Worm (Caenorhabditis elegans) whole organism, young adult: ENCODE results near the gene ufd-2.
A peak's percentile ranks its signal among the peaks of the same experiment; 100 is the strongest.

ENCODE experiments used
- B0035.1 ChIP-seq: sonication (generic microtip); optimal IDR thresholded peaks from 2 replicates; lab custom pipeline; 2016; ENCODE audit warnings: missing genetic modification characterization, mild to moderate bottlenecking, missing compliant biosample characterization, missing genotype, missing genetic modification reagents
- B0336.3 ChIP-seq: fragments of 200-800 bp; sonication (Bioruptor generic); IDR thresholded peaks from 2 replicates; pipeline ENCODE4 v1.3.6; 2022; ENCODE audit warnings: missing genetic modification characterization, missing compliant biosample characterization
- F39B2.1 ChIP-seq: fragments of 200-800 bp; sonication (Bioruptor generic); IDR thresholded peaks from 2 replicates; pipeline ENCODE4 v1.3.6; 2022; ENCODE audit warnings: missing genetic modification reagents, missing genetic modification characterization, missing compliant biosample characterization
- F49E8.2 ChIP-seq: sonication (generic microtip); optimal IDR thresholded peaks from 3 replicates; lab custom pipeline; 2017; ENCODE audit warnings: missing genetic modification characterization, mild to moderate bottlenecking, missing compliant biosample characterization, antibody characterized with exemption, moderate library complexity; ENCODE audit not compliant: insufficient read depth
- F52B5.7 ChIP-seq: sonication (generic microtip); optimal IDR thresholded peaks from 2 replicates; lab custom pipeline; 2016; ENCODE audit warnings: mild to moderate bottlenecking, missing genetic modification characterization, missing compliant biosample characterization
- F57A8.1 ChIP-seq: fragments of 200-800 bp; sonication (Bioruptor generic); optimal IDR thresholded peaks from 2 replicates; lab custom pipeline; 2018; ENCODE audit warnings: mild to moderate bottlenecking, missing genetic modification characterization, moderate library complexity, missing compliant biosample characterization
- F57C9.4 ChIP-seq: sonication (generic microtip); optimal IDR thresholded peaks from 2 replicates; lab custom pipeline; 2017; ENCODE audit warnings: mild to moderate bottlenecking, missing genetic modification characterization, missing compliant biosample characterization
- T07F8.4 ChIP-seq: sonication (generic microtip); optimal IDR thresholded peaks from 2 replicates; lab custom pipeline; 2016; ENCODE audit warnings: mild to moderate bottlenecking, missing genetic modification characterization, moderate library complexity, missing compliant biosample characterization
- T26A5.8 ChIP-seq: sonication (generic microtip); optimal IDR thresholded peaks from 2 replicates; lab custom pipeline; 2016; ENCODE audit warnings: missing genetic modification characterization, missing compliant biosample characterization
- Y67H2A.10 ChIP-seq: fragments of 200-800 bp; sonication (Bioruptor generic); conservative IDR thresholded peaks from 2 replicates; pipeline ENCODE4 v1.3.6; 2022; ENCODE audit warnings: missing genetic modification reagents, missing genetic modification characterization, missing compliant biosample characterization
- ama-1 ChIP-seq, 3 experiments: fragments of 150-350 bp in 1 of 3; sonication (generic microtip) in 2 of 3; optimal IDR thresholded peaks; 2 replicates each; lab custom pipeline; 2014 to 2018; ENCODE audit warnings: missing biosample characterization in 2 of 3, missing genetic modification characterization in 2 of 3, missing genetic modification reagents in 2 of 3
- athp-1 ChIP-seq: sonication (generic microtip); optimal IDR thresholded peaks from 2 replicates; lab custom pipeline; 2017; ENCODE audit warnings: mild to moderate bottlenecking, missing genetic modification characterization, missing compliant biosample characterization
- attf-5 ChIP-seq: fragments of 200-800 bp; sonication (Bioruptor generic); optimal IDR thresholded peaks from 2 replicates; lab custom pipeline; 2018; ENCODE audit warnings: mild to moderate bottlenecking, missing genetic modification characterization, missing compliant biosample characterization
- attf-6 ChIP-seq: fragments of 200-800 bp; sonication (Bioruptor generic); IDR thresholded peaks from 2 replicates; pipeline ENCODE4 v1.3.6; 2022; ENCODE audit warnings: missing genetic modification reagents, missing genetic modification characterization, missing compliant biosample characterization
- bed-2 ChIP-seq: fragments of 200-800 bp; sonication (Bioruptor generic); IDR thresholded peaks from 2 replicates; pipeline ENCODE4 v1.3.6; 2022; ENCODE audit warnings: missing genetic modification reagents, missing genetic modification characterization, missing compliant biosample characterization
- cebp-1 ChIP-seq, 2 experiments: fragments of 200-800 bp in 1 of 2; sonication (Bioruptor generic) in 1 of 2; sonication (generic microtip) in 1 of 2; IDR thresholded peaks in 1 of 2; optimal IDR thresholded peaks in 1 of 2; 2 replicates each; pipeline versions ENCODE4 v1.3.6 to Lab custom; 2017 to 2022; ENCODE audit warnings: missing compliant biosample characterization in 2 of 2, missing genetic modification characterization in 2 of 2, mild to moderate bottlenecking in 1 of 2, missing genetic modification reagents in 1 of 2, moderate library complexity in 1 of 2
- ceh-27 ChIP-seq: fragments of 200-800 bp; sonication (Bioruptor generic); optimal IDR thresholded peaks from 2 replicates; lab custom pipeline; 2018; ENCODE audit warnings: mild to moderate bottlenecking, missing genetic modification characterization, moderate library complexity, missing compliant biosample characterization
- ceh-40 ChIP-seq: fragments of 200-800 bp; sonication (Bioruptor generic); IDR thresholded peaks from 2 replicates; pipeline ENCODE4 v1.3.6; 2022; ENCODE audit warnings: missing genetic modification characterization, missing compliant biosample characterization
- ceh-91 ChIP-seq: fragments of 200-800 bp; sonication (Bioruptor generic); IDR thresholded peaks from 2 replicates; pipeline ENCODE4 v1.3.6; 2022; ENCODE audit warnings: missing genetic modification reagents, missing genetic modification characterization, missing compliant biosample characterization
- die-1 ChIP-seq: sonication (generic microtip); optimal IDR thresholded peaks from 2 replicates; lab custom pipeline; 2016; ENCODE audit warnings: missing genotype, mild to moderate bottlenecking, missing genetic modification characterization, missing compliant biosample characterization
- egl-18 ChIP-seq: fragments of 200-800 bp; sonication (Bioruptor generic); IDR thresholded peaks from 2 replicates; pipeline ENCODE4 v1.3.6; 2022; ENCODE audit warnings: missing genetic modification reagents, missing genetic modification characterization, missing compliant biosample characterization
- hlh-12 ChIP-seq: sonication (generic microtip); optimal IDR thresholded peaks from 2 replicates; lab custom pipeline; 2016; ENCODE audit warnings: missing genetic modification characterization, missing compliant biosample characterization
- hmg-20 ChIP-seq: fragments of 200-800 bp; sonication (Bioruptor generic); IDR thresholded peaks from 2 replicates; pipeline ENCODE4 v1.3.6; 2022; ENCODE audit warnings: missing genetic modification reagents, missing genetic modification characterization, missing compliant biosample characterization
- hrde-1 ChIP-seq: sonication (generic microtip); optimal IDR thresholded peaks from 2 replicates; lab custom pipeline; 2016; ENCODE audit warnings: missing genetic modification characterization, mild to moderate bottlenecking, missing compliant biosample characterization, moderate library complexity, missing genotype, missing genetic modification reagents, borderline replicate concordance
- let-526 ChIP-seq: fragments of 200-800 bp; sonication (Bioruptor generic); IDR thresholded peaks from 2 replicates; pipeline ENCODE4 v1.3.6; 2022; ENCODE audit warnings: missing genetic modification reagents, missing genetic modification characterization, missing compliant biosample characterization
- let-607 ChIP-seq, 2 experiments: fragments of 200-800 bp in 1 of 2; sonication (Bioruptor generic) in 1 of 2; sonication (generic microtip) in 1 of 2; optimal IDR thresholded peaks; 2 replicates each; lab custom pipeline; 2016 to 2018; ENCODE audit warnings: mild to moderate bottlenecking in 2 of 2, missing compliant biosample characterization in 2 of 2, missing genetic modification characterization in 2 of 2, moderate library complexity in 2 of 2, missing genotype in 1 of 2
- lin-54 ChIP-seq: fragments of 200-800 bp; sonication (Bioruptor generic); optimal IDR thresholded peaks from 2 replicates; lab custom pipeline; 2018; ENCODE audit warnings: mild to moderate bottlenecking, missing genetic modification characterization, missing compliant biosample characterization
- lsl-1 ChIP-seq: fragments of 200-800 bp; sonication (Bioruptor generic); optimal IDR thresholded peaks from 2 replicates; lab custom pipeline; 2018; ENCODE audit warnings: mild to moderate bottlenecking, missing genetic modification characterization, moderate library complexity, missing compliant biosample characterization
- mcd-1 ChIP-seq: fragments of 200-800 bp; sonication (Bioruptor generic); IDR thresholded peaks from 2 replicates; pipeline ENCODE4 v1.3.6; 2022; ENCODE audit warnings: missing genetic modification reagents, missing genetic modification characterization, missing compliant biosample characterization
- mes-4 ChIP-seq: sonication (generic microtip); optimal IDR thresholded peaks from 2 replicates; lab custom pipeline; 2016; ENCODE audit warnings: missing genotype, missing genetic modification characterization, missing compliant biosample characterization
- nfya-1 ChIP-seq: sonication (generic microtip); optimal IDR thresholded peaks from 2 replicates; lab custom pipeline; 2017; ENCODE audit warnings: antibody characterized with exemption, missing compliant biosample characterization, missing genetic modification characterization, borderline replicate concordance; ENCODE audit not compliant: insufficient read depth
- nhr-120 ChIP-seq: fragments of 200-800 bp; sonication (Bioruptor generic); IDR thresholded peaks from 2 replicates; pipeline ENCODE4 v1.3.6; 2022; ENCODE audit warnings: missing genetic modification characterization, missing compliant biosample characterization
- nhr-179 ChIP-seq: sonication (generic microtip); optimal IDR thresholded peaks from 2 replicates; lab custom pipeline; 2016; ENCODE audit warnings: mild to moderate bottlenecking, missing genetic modification characterization, missing compliant biosample characterization
- nhr-27 ChIP-seq: fragments of 200-800 bp; sonication (Bioruptor generic); optimal IDR thresholded peaks from 2 replicates; lab custom pipeline; 2018; ENCODE audit warnings: mild to moderate bottlenecking, missing genetic modification characterization, moderate library complexity, missing compliant biosample characterization
- nhr-80 ChIP-seq: sonication (generic microtip); optimal IDR thresholded peaks from 2 replicates; lab custom pipeline; 2016; ENCODE audit warnings: missing genetic modification characterization, missing compliant biosample characterization
- rcor-1 ChIP-seq: fragments of 200-800 bp; sonication (Bioruptor generic); IDR thresholded peaks from 2 replicates; pipeline ENCODE4 v1.3.6; 2022; ENCODE audit warnings: missing genetic modification reagents, missing genetic modification characterization, missing compliant biosample characterization
- rec-8 ChIP-seq, 2 experiments: sonication (generic microtip); optimal IDR thresholded peaks; 2 replicates each; lab custom pipeline; 2016; ENCODE audit warnings: mild to moderate bottlenecking in 2 of 2, missing genetic modification characterization in 2 of 2, missing genetic modification reagents in 2 of 2, missing genotype in 2 of 2, missing biosample characterization in 1 of 2, missing compliant biosample characterization in 1 of 2, moderate library complexity in 1 of 2
- repo-1 ChIP-seq: sonication (generic microtip); optimal IDR thresholded peaks from 2 replicates; lab custom pipeline; 2017; ENCODE audit warnings: mild to moderate bottlenecking, missing genetic modification characterization, missing compliant biosample characterization
- snpc-3.4 ChIP-seq: sonication (generic microtip); optimal IDR thresholded peaks from 2 replicates; lab custom pipeline; 2017; ENCODE audit warnings: missing genetic modification characterization, mild to moderate bottlenecking, missing compliant biosample characterization, antibody characterized with exemption, moderate library complexity, missing genotype, missing genetic modification reagents
- somi-1 ChIP-seq: fragments of 200-800 bp; sonication (Bioruptor generic); optimal IDR thresholded peaks from 2 replicates; lab custom pipeline; 2018; ENCODE audit warnings: mild to moderate bottlenecking, missing genetic modification characterization, missing compliant biosample characterization
- sptf-2 ChIP-seq: fragments of 200-800 bp; sonication (Bioruptor generic); optimal IDR thresholded peaks from 2 replicates; lab custom pipeline; 2018; ENCODE audit warnings: mild to moderate bottlenecking, missing genetic modification characterization, missing compliant biosample characterization
- tbp1 ChIP-seq: fragments of 200-800 bp; sonication (Bioruptor generic); optimal IDR thresholded peaks from 2 replicates; lab custom pipeline; 2018; ENCODE audit warnings: mild to moderate bottlenecking, missing genetic modification characterization, missing compliant biosample characterization
- ztf-18 ChIP-seq: sonication (generic microtip); optimal IDR thresholded peaks from 2 replicates; lab custom pipeline; 2016; ENCODE audit warnings: missing genotype, mild to moderate bottlenecking, missing genetic modification characterization, missing compliant biosample characterization
- ztf-25 ChIP-seq: fragments of 200-800 bp; sonication (Bioruptor generic); IDR thresholded peaks from 2 replicates; pipeline ENCODE4 v1.3.6; 2022; ENCODE audit warnings: missing genetic modification reagents, missing genetic modification characterization, missing compliant biosample characterization
- ztf-6 ChIP-seq: fragments of 200-800 bp; sonication (Bioruptor generic); IDR thresholded peaks from 2 replicates; pipeline ENCODE4 v1.3.6; 2022; ENCODE audit warnings: missing genetic modification reagents, missing genetic modification characterization, missing compliant biosample characterization

Gene ufd-2

DNA sequence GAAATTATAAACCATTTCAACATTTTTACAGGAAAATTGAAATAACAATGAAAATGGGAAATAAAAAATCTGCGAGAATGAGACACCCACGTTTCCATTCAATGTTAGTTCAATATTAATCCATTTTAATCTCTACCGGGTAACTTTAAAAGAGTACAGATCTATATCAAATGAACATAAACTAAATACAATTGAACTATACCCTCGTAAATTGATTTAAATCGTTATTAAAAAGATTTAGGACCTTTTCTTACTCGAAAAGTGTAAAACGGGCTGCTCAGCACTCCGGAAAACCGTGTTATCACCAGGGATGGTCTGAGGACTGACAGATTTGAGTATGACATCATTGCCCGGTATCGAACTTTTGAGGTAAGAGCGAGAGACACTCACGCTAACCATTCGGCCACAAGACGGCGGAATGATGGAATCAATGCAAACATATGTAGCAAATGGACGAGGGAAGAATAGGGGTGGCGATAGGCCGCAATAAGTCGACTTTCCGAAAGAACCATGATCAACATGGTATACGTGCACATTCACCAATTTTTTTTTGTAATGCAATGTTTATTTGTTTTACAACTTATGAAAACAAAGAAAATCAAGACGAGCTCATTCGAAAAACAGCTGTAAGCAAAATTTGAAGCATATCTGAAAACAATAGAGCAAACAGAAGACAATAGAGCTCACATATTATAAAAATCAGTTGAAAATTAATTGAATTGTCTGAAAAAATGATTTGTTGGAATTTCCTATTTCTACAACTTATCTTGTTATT is 44.6 kb downstream of the ufd-2 start, which contains the start of the genes chst-1 and C41C4.9 (continued):
- no peak for TF ChIP-seq lsl-1 (GFP tag; lab: Kevin White, UChicago)
- TF ChIP-seq hlh-12 (tag; lab: Kevin White, UChicago) = peak; percentile 68
- peak; percentile 67 for TF ChIP-seq nhr-179 (tag; lab: Kevin White, UChicago)
- no peak for TF ChIP-seq nfya-1 (tag; lab: Kevin White, UChicago)
- TF ChIP-seq hmg-20 (GFP tag; lab: Robert Waterston, UW) = peak; percentile 75
- no peak; the same call in 1 of the 2 replicates for TF ChIP-seq B0336.3
- TF ChIP-seq T26A5.8 (tag; lab: Kevin White, UChicago) = peak; percentile 96
- peak; percentile 58; the same call in 1 of the 2 replicates for TF ChIP-seq F39B2.1
- peak; percentile 78 for TF ChIP-seq repo-1 (tag; lab: Kevin White, UChicago)
- peak; percentile 96 for TF ChIP-seq tbp1
- TF ChIP-seq let-526 = no peak; the same call in 1 of the 2 replicates
- peak; percentile 68 for TF ChIP-seq mes-4 (tag; lab: Kevin White, UChicago)
- TF ChIP-seq T07F8.4 (tag; lab: Kevin White, UChicago) = peak; percentile 74
- TF ChIP-seq die-1 = peak; percentile 96
- peak; percentile 80 for TF ChIP-seq hrde-1
- peak; percentile 49 for TF ChIP-seq F57C9.4
- peak; percentile 85 to 97 for TF ChIP-seq rec-8 (tag; optimal IDR thresholded peaks at IDR 0.05; lab: Kevin White, UChicago)
- TF ChIP-seq sptf-2 (GFP tag; lab: Kevin White, UChicago) = peak; percentile 94
- TF ChIP-seq F49E8.2 (tag; lab: Kevin White, UChicago) = peak; percentile 41
- TF ChIP-seq egl-18 (GFP tag; lab: Robert Waterston, UW) = no peak
- peak; percentile 70 for TF ChIP-seq somi-1 (GFP tag; lab: Kevin White, UChicago)
- peak; percentile 82 for TF ChIP-seq attf-5
- peak; percentile 46 for TF ChIP-seq B0035.1
- peak; percentile 87 for TF ChIP-seq ztf-18 (tag; lab: Kevin White, UChicago)
- TF ChIP-seq F52B5.7 = peak; percentile 94
- TF ChIP-seq ama-1 (optimal IDR thresholded peaks at IDR 0.05; lab: Kevin White, UChicago) = no peak
- peak in 1 of 2 experiments; percentile 86 for TF ChIP-seq ama-1 (GFP tag; optimal IDR thresholded peaks at IDR 0.05; lab: Kevin White, UChicago)
- peak; percentile 76 for TF ChIP-seq snpc-3.4 (tag; lab: Kevin White, UChicago)
- peak; percentile 88 for TF ChIP-seq ceh-27 (GFP tag; lab: Kevin White, UChicago)
- TF ChIP-seq attf-6 (GFP tag; lab: Robert Waterston, UW) = peak; percentile 51; the same call in 1 of the 2 replicates
- TF ChIP-seq ztf-6 = peak; percentile 29; the same call in 1 of the 2 replicates
- TF ChIP-seq athp-1 (tag; lab: Kevin White, UChicago) = no peak
- peak; percentile 52 to 68 for TF ChIP-seq let-607 (tag; optimal IDR thresholded peaks at IDR 0.05; lab: Kevin White, UChicago)
- TF ChIP-seq lin-54 (GFP tag; lab: Kevin White, UChicago) = peak; percentile 84
- no peak for TF ChIP-seq ceh-91 (GFP tag; lab: Robert Waterston, UW)
- TF ChIP-seq mcd-1 = no peak
- TF ChIP-seq nhr-27 (tag; lab: Kevin White, UChicago) = no peak
- peak; percentile 92 for TF ChIP-seq ceh-40 (GFP tag; lab: Robert Waterston, UW)
- peak; percentile 23; the same call in 1 of the 2 replicates for TF ChIP-seq cebp-1 (GFP tag; IDR thresholded peaks at IDR 0.05; lab: Robert Waterston, UW)
- no peak for TF ChIP-seq cebp-1 (tag; optimal IDR thresholded peaks at IDR 0.05; lab: Kevin White, UChicago)
- peak; percentile 75 for TF ChIP-seq rcor-1 (GFP tag; lab: Robert Waterston, UW)
- peak; percentile 96 for TF ChIP-seq ztf-25 (GFP tag; lab: Robert Waterston, UW)
- no peak for TF ChIP-seq Y67H2A.10
- TF ChIP-seq bed-2 (GFP tag; lab: Robert Waterston, UW) = no peak
- TF ChIP-seq nhr-80 (tag; lab: Kevin White, UChicago) = peak; percentile 75
- peak; percentile 93 for TF ChIP-seq F57A8.1
- no peak for TF ChIP-seq nhr-120 (GFP tag; lab: Robert Waterston, UW)
